Worm (Caenorhabditis elegans): Measurements from ENCODE around the gene pph-1.

Gene pph-1

DNA sequence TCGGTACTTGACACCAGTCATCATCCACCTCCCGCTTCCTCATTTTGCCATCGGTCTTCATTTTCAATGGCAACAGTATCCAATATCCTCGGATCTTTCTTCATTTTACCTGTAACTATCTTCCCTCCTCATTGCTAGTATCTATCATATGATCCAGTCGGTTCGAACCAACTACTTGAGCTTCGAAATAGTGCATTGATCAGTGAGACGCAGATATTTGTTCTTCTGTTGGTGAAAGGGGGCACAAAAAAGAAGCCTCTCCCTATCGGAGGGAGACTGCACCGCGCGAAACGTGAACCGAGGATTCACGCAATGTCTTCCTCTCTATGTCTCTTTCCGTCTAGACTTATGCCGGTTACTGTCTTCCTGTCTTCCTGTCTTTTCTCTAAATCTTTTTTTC lies 11.0 kb upstream of the pph-1 start:
- TF ChIP-seq rnt-1 (tag; optimal IDR thresholded peaks at IDR 0.05): no peak
- no peak for TF ChIP-seq fkh-6 (tag; optimal IDR thresholded peaks at IDR 0.05)
- TF ChIP-seq dmd-4 (tag; optimal IDR thresholded peaks at IDR 0.05; ENCODE audit: borderline replicate concordance): no peak
- TF ChIP-seq ztf-16 (tag; optimal IDR thresholded peaks at IDR 0.05): no peak
- no peak for TF ChIP-seq nhr-11 (tag; optimal IDR thresholded peaks at IDR 0.05)
- TF ChIP-seq Y22D7AL.16 (tag; optimal IDR thresholded peaks at IDR 0.05): no peak
- TF ChIP-seq pag-3 (tag; optimal IDR thresholded peaks at IDR 0.05; ENCODE audit: borderline replicate concordance): no peak
- no peak for TF ChIP-seq hlh-8 (tag; optimal IDR thresholded peaks at IDR 0.05)
- no peak for TF ChIP-seq lim-6 (tag; optimal IDR thresholded peaks at IDR 0.05)

DNA sequence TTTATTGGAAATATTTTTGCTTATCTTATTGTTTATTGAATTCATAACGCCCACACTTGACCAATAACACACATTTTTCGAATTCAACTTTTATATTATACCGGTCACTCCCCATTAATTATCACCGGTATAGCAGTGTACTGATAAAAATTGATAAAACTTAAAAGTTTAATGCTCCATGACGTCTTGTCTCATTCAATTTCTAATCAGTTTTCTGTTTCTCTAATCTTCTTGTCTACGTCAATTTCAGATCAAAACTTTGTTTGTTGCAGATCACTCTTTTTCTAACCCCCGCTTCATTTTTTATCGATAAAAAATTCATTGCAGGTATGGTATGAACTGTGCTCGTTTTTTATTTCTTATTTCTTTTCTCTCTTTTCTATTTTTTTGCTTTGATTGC lies 8.6 kb upstream of the pph-1 start:
- TF ChIP-seq elt-2 (tag; optimal IDR thresholded peaks at IDR 0.05) (peak; percentile 84), ceh-6 (GFP tag; optimal IDR thresholded peaks at IDR 0.05) (no peak), pqm-1 (tag; optimal IDR thresholded peaks at IDR 0.05) (peak; percentile 42)

DNA sequence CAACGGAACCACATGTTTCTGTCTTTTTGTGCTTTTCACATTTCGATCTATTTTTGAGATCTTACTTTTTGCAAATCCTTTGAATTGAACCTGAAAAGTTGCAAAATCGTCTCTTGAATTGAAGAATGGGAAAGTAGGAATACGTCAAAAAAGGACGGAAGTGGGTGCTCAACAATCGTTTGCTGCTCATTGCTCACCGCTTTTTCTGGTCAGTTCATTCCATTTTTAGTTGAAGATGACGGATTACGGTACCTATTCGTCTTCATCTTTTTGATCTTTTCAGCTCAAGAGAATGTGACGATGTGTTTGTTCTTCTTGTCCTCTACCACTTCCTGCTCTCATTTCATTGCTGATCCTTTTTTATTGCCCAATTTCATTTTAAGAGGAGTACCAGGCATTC lies 7.2 kb upstream of the pph-1 start, which contains the start of gene C05A2.4:
TSS of gene C05A2.4 (plus strand) at position 301 of the 400 bp plus-strand sequence.
- TF ChIP-seq ztf-16 (tag; optimal IDR thresholded peaks at IDR 0.05) (no peak), elt-4 (tag; optimal IDR thresholded peaks at IDR 0.05) (no peak), pat-9 (tag; optimal IDR thresholded peaks at IDR 0.05) (no peak), C38D4.7 (GFP tag; optimal IDR thresholded peaks at IDR 0.05) (no peak), rnt-1 (tag; optimal IDR thresholded peaks at IDR 0.05) (no peak), zip-5 (tag; optimal IDR thresholded peaks at IDR 0.05) (no peak), hlh-15 (tag; optimal IDR thresholded peaks at IDR 0.05) (no peak), ceh-22 (tag; optimal IDR thresholded peaks at IDR 0.05) (no peak), unc-86 (tag; optimal IDR thresholded peaks at IDR 0.05) (no peak), K02D7.2 (tag; optimal IDR thresholded peaks at IDR 0.05) (no peak), pha-4 (tag; optimal IDR thresholded peaks at IDR 0.05) (no peak), ttx-3 (tag; optimal IDR thresholded peaks at IDR 0.05) (no peak), unc-3 (GFP tag; conservative IDR thresholded peaks at IDR 0.05) (no peak), unc-3 (tag; optimal IDR thresholded peaks at IDR 0.05) (no peak), T23F11.4 (GFP tag; optimal IDR thresholded peaks at IDR 0.05) (no peak), ceh-2 (tag; optimal IDR thresholded peaks at IDR 0.05) (no peak), ceh-14 (tag; optimal IDR thresholded peaks at IDR 0.05) (no peak), nfya-1 (tag; optimal IDR thresholded peaks at IDR 0.05) (no peak)

DNA sequence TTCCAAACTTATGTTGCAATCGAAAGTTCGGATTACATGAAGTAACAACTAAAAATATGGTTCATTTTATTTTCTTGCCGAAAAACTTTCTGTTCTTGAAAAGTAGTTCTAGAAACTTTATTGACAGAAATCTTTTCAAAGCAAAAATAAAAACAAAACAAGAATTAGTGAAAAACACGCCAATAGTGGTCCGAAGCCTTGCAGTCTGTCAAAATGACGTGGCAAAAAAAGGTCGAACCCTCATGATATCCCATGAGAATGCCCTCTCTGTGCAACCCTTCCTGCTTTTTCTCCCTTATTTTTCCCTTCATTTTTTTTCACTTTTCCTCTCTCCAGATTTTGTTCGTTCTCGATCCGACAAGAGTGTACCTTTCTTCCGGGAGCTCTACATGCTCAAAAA lies 3.2 kb upstream of the pph-1 start:
- TF ChIP-seq K02D7.2 (tag; optimal IDR thresholded peaks at IDR 0.05): no peak
- no peak for TF ChIP-seq elt-4 (tag; optimal IDR thresholded peaks at IDR 0.05)
- TF ChIP-seq ahr-1 (tag; optimal IDR thresholded peaks at IDR 0.05): no peak

DNA sequence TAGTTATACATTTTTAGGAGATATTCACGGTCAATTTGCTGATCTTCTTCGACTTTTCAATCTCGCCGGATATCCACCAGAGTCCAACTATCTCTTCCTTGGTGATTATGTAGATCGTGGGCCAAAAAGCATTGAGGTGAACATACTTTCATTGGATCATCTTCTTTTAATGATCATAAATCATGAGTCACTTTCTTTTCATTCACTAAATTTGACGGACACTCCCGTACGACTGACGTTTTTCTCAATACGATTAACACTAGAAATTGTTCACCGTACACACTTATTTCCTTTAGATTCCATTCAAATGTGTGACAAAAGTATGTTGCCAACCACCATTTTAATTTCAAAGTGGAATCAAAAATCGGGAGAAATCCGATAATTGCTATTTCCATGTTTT lies 561 bp downstream of the pph-1 start:
- TF ChIP-seq sox-2 (GFP tag; IDR thresholded peaks at IDR 0.05) (no peak), ceh-18 (tag; optimal IDR thresholded peaks at IDR 0.05) (no peak), ceh-34 (tag; optimal IDR thresholded peaks at IDR 0.05) (no peak), fkh-10 (GFP tag; optimal IDR thresholded peaks at IDR 0.05) (no peak), pat-9 (tag; optimal IDR thresholded peaks at IDR 0.05) (no peak), pha-4 (tag; optimal IDR thresholded peaks at IDR 0.05) (no peak), hlh-13 (GFP tag; optimal IDR thresholded peaks at IDR 0.05) (no peak), fax-1 (tag; optimal IDR thresholded peaks at IDR 0.05) (no peak), rnt-1 (tag; optimal IDR thresholded peaks at IDR 0.05) (no peak)

DNA sequence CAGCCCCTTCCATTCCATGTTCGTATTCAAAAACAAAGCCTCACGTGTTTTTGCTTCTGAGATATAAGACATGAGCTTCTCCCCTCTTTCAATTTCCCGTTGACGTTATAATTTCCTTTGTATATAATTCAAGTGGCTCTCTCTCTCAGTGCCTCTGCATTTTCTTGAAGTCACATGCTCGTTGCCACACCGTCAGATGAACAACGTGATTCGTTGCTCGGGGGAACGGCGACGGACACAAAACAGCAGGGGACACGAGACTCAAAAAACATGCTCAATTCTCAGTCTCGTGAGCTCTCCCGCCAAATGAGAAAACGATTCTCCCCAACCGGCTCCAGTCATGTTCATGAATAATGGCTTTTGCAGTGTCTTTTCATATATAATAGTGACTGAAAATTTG lies 6.0 kb downstream of the pph-1 start:
- TF ChIP-seq pax-1 (tag; optimal IDR thresholded peaks at IDR 0.05) (no peak), elt-2 (tag; optimal IDR thresholded peaks at IDR 0.05) (no peak), eyg-1 (tag; optimal IDR thresholded peaks at IDR 0.05) (no peak), fkh-6 (tag; optimal IDR thresholded peaks at IDR 0.05) (no peak), pha-2 (tag; optimal IDR thresholded peaks at IDR 0.05) (no peak), gmeb-2 (tag; optimal IDR thresholded peaks at IDR 0.05) (no peak), sox-4 (tag; optimal IDR thresholded peaks at IDR 0.05) (no peak), ceh-34 (tag; optimal IDR thresholded peaks at IDR 0.05) (no peak), odd-2 (tag; optimal IDR thresholded peaks at IDR 0.05) (no peak), ceh-22 (tag; optimal IDR thresholded peaks at IDR 0.05) (no peak), C38D4.7 (GFP tag; optimal IDR thresholded peaks at IDR 0.05) (no peak), ceh-19 (GFP tag; optimal IDR thresholded peaks at IDR 0.05) (no peak), unc-86 (tag; optimal IDR thresholded peaks at IDR 0.05) (no peak), ztf-16 (tag; optimal IDR thresholded peaks at IDR 0.05) (no peak), lim-6 (tag; optimal IDR thresholded peaks at IDR 0.05) (no peak), fax-1 (tag; optimal IDR thresholded peaks at IDR 0.05) (no peak), ahr-1 (tag; optimal IDR thresholded peaks at IDR 0.05) (no peak)

All from whole organism, late embryonic.